Worm (Caenorhabditis elegans) whole organism, L2 larva: ENCODE results near the gene T16G12.10.

Source experiments
- R02D3.7 ChIP-seq: fragments of 150-350 bp; optimal IDR thresholded peaks from 2 replicates; lab custom pipeline; 2014; ENCODE audit warnings: missing biosample characterization, missing genetic modification characterization
- ZK546.5 ChIP-seq: sonication (generic microtip); optimal IDR thresholded peaks from 2 replicates; lab custom pipeline; 2017; ENCODE audit warnings: missing biosample characterization, missing genetic modification characterization
- blmp-1 ChIP-seq: sonication (generic microtip); optimal IDR thresholded peaks from 2 replicates; lab custom pipeline; 2017; ENCODE audit warnings: missing genetic modification characterization, mild to moderate bottlenecking, missing compliant biosample characterization, antibody characterized with exemption, moderate library complexity; ENCODE audit not compliant: insufficient read depth
- ceh-16 ChIP-seq: fragments of 150-350 bp; optimal IDR thresholded peaks from 2 replicates; lab custom pipeline; 2014; ENCODE audit warnings: missing biosample characterization, missing genetic modification characterization
- egl-27 ChIP-seq: sonication (generic microtip); optimal IDR thresholded peaks from 3 replicates; lab custom pipeline; 2017; ENCODE audit warnings: missing biosample characterization, missing genetic modification reagents, missing genetic modification characterization
- elt-3 ChIP-seq: sonication (generic microtip); optimal IDR thresholded peaks from 2 replicates; lab custom pipeline; 2017; ENCODE audit warnings: missing biosample characterization, missing genetic modification characterization
- fos-1 ChIP-seq: fragments of 150-350 bp; optimal IDR thresholded peaks from 2 replicates; lab custom pipeline; 2014; ENCODE audit warnings: missing biosample characterization, missing genetic modification characterization
- gmeb-1 ChIP-seq: fragments of 150-350 bp; optimal IDR thresholded peaks from 2 replicates; lab custom pipeline; 2014; ENCODE audit warnings: missing biosample characterization, missing genetic modification characterization
- lin-39 ChIP-seq: fragments of 150-350 bp; optimal IDR thresholded peaks from 2 replicates; lab custom pipeline; 2014; ENCODE audit warnings: missing biosample characterization, missing genetic modification reagents, missing genetic modification characterization
- lsy-2 ChIP-seq, 2 experiments: fragments of 150-350 bp in 1 of 2; sonication (generic microtip) in 1 of 2; optimal IDR thresholded peaks; 2 replicates each; lab custom pipeline; 2014 to 2017; ENCODE audit warnings: missing biosample characterization in 2 of 2, missing genetic modification characterization in 2 of 2
- mab-5 ChIP-seq: fragments of 150-350 bp; optimal IDR thresholded peaks from 2 replicates; lab custom pipeline; 2014; ENCODE audit warnings: missing biosample characterization, missing genetic modification characterization
- mbf-1 ChIP-seq: sonication (generic microtip); optimal IDR thresholded peaks from 2 replicates; lab custom pipeline; 2017; ENCODE audit warnings: missing biosample characterization, missing genetic modification characterization
- nhr-10 ChIP-seq: sonication (generic microtip); optimal IDR thresholded peaks from 2 replicates; lab custom pipeline; 2017; ENCODE audit warnings: missing biosample characterization, missing genetic modification characterization
- nhr-11 ChIP-seq: fragments of 150-350 bp; optimal IDR thresholded peaks from 2 replicates; lab custom pipeline; 2014; ENCODE audit warnings: missing biosample characterization, missing genetic modification characterization
- nhr-12 ChIP-seq: fragments of 150-350 bp; optimal IDR thresholded peaks from 2 replicates; lab custom pipeline; 2014; ENCODE audit warnings: missing biosample characterization, missing genetic modification characterization
- nhr-129 ChIP-seq: fragments of 150-350 bp; optimal IDR thresholded peaks from 2 replicates; lab custom pipeline; 2014; ENCODE audit warnings: missing biosample characterization, missing genetic modification characterization
- nhr-21 ChIP-seq: fragments of 150-350 bp; optimal IDR thresholded peaks from 2 replicates; lab custom pipeline; 2014; ENCODE audit warnings: missing biosample characterization, missing genetic modification characterization
- nhr-23 ChIP-seq: fragments of 150-350 bp; optimal IDR thresholded peaks from 2 replicates; lab custom pipeline; 2014; ENCODE audit warnings: missing biosample characterization, missing genetic modification reagents, missing genetic modification characterization
- nhr-237 ChIP-seq: fragments of 150-350 bp; optimal IDR thresholded peaks from 2 replicates; lab custom pipeline; 2014; ENCODE audit warnings: missing biosample characterization, missing genetic modification characterization
- nhr-25 ChIP-seq: fragments of 150-350 bp; sonication (generic microtip); optimal IDR thresholded peaks from 3 replicates; lab custom pipeline; 2014; ENCODE audit warnings: missing biosample characterization, missing genetic modification characterization
- nhr-77 ChIP-seq: fragments of 150-350 bp; optimal IDR thresholded peaks from 2 replicates; lab custom pipeline; 2014; ENCODE audit warnings: missing biosample characterization, missing genetic modification characterization
- peb-1 ChIP-seq: fragments of 150-350 bp; optimal IDR thresholded peaks from 2 replicates; lab custom pipeline; 2014; ENCODE audit warnings: missing biosample characterization, missing genetic modification characterization
- sem-4 ChIP-seq: fragments of 150-350 bp; optimal IDR thresholded peaks from 2 replicates; lab custom pipeline; 2014; ENCODE audit warnings: missing biosample characterization, missing genetic modification reagents, missing genetic modification characterization
- sma-3 ChIP-seq: sonication (generic microtip); optimal IDR thresholded peaks from 2 replicates; lab custom pipeline; 2016; ENCODE audit warnings: missing genetic modification reagents, missing genetic modification characterization, missing compliant biosample characterization
- sma-9 ChIP-seq, 2 experiments: fragments of 150-350 bp in 1 of 2; sonication (generic microtip) in 1 of 2; optimal IDR thresholded peaks; 2 replicates each; lab custom pipeline; 2014 to 2016; ENCODE audit warnings: missing genetic modification characterization in 2 of 2, mild to moderate bottlenecking in 1 of 2, missing biosample characterization in 1 of 2, missing compliant biosample characterization in 1 of 2, missing genetic modification reagents in 1 of 2, moderate library complexity in 1 of 2
- zag-1 ChIP-seq: fragments of 150-350 bp; optimal IDR thresholded peaks from 2 replicates; lab custom pipeline; 2014; ENCODE audit warnings: missing biosample characterization, missing genetic modification characterization
- ztf-11 ChIP-seq: sonication (generic microtip); optimal IDR thresholded peaks from 2 replicates; lab custom pipeline; 2017; ENCODE audit warnings: missing biosample characterization, missing genetic modification characterization
- ztf-4 ChIP-seq: fragments of 150-350 bp; optimal IDR thresholded peaks from 2 replicates; lab custom pipeline; 2014; ENCODE audit warnings: missing biosample characterization, missing genetic modification characterization

The T16G12.10 gene

DNA sequence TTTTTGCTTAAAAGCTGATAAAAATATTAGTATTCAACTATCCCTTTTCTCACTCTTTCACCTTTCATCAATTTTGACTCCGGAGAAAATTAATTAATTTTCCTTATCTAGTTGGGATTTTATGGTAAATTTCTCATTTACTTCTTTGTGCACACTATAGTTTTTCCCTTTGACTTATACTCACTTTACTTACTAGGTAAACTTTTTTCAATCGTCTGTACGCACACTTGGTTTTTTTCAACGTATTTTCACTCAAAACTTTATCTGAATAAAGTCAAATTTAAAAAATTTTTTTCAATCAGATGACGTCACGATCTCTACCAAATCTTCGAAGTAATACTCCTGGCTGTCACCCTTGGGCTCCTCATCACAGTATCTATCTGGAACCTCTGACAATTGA lies 43.8 kb downstream of the T16G12.10 start, which contains the start of gene C05B5.16:
Gene C05B5.16, plus strand, starts transcription at position 301 of the 400 bp plus-strand sequence.
- TF ChIP-seq gmeb-1: no peak
- TF ChIP-seq sma-9 (GFP tag; optimal IDR thresholded peaks at IDR 0.05; lab: Kevin White, UChicago): no peak
- no peak for TF ChIP-seq sma-9 (tag; optimal IDR thresholded peaks at IDR 0.05; lab: Kevin White, UChicago)
- no peak for TF ChIP-seq nhr-23 (tag; lab: Kevin White, UChicago)
- no peak for TF ChIP-seq lsy-2 (tag; optimal IDR thresholded peaks at IDR 0.05; lab: Kevin White, UChicago)
- TF ChIP-seq ztf-4: no peak
- no peak for TF ChIP-seq nhr-21
- TF ChIP-seq nhr-12: no peak
- no peak for TF ChIP-seq ZK546.5 (tag; lab: Kevin White, UChicago)
- no peak for TF ChIP-seq peb-1 (tag; lab: Kevin White, UChicago)
- no peak for TF ChIP-seq mab-5 (tag; lab: Kevin White, UChicago)
- TF ChIP-seq egl-27 (tag; lab: Kevin White, UChicago): no peak
- TF ChIP-seq ceh-16 (tag; lab: Kevin White, UChicago): no peak
- TF ChIP-seq fos-1 (tag; lab: Kevin White, UChicago): no peak
- TF ChIP-seq sem-4 (tag; lab: Kevin White, UChicago): no peak
- TF ChIP-seq nhr-237 (tag; lab: Kevin White, UChicago): no peak
- TF ChIP-seq mbf-1 (tag; lab: Kevin White, UChicago): no peak
- no peak for TF ChIP-seq nhr-77 (tag; lab: Kevin White, UChicago)
- TF ChIP-seq, all 48 proteins: peak for 0

DNA sequence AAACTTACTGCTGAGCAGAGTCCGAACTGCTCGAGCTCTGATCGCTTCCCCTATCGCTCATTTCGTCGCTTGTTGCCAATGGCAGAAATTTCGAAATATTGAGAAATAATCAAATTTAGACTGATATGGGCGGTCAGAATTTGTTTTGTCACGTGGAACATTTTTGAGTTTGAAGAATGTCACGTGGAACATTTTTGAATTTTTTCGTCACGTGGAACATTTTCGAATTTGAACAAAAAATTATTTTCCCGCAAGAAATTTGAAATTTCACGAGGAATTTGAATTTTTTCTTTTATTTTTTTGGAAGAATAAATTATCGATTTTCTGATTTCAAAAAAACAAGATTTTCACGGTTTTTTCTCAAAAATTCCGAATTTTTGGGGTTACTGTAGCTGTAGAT lies 45.8 kb downstream of the T16G12.10 start, which contains the start of gene fbxa-155:
Gene fbxa-155, minus strand, starts transcription at position 101 of the 400 bp plus-strand sequence.
- TF ChIP-seq nhr-21 (no peak), mbf-1 (tag; lab: Kevin White, UChicago) (no peak), ztf-11 (tag; lab: Kevin White, UChicago) (no peak), sma-9 (GFP tag; optimal IDR thresholded peaks at IDR 0.05; lab: Kevin White, UChicago) (no peak), sma-9 (tag; optimal IDR thresholded peaks at IDR 0.05; lab: Kevin White, UChicago) (no peak), lin-39 (no peak), nhr-12 (no peak), nhr-77 (tag; lab: Kevin White, UChicago) (no peak), fos-1 (tag; lab: Kevin White, UChicago) (no peak), R02D3.7 (no peak), sem-4 (tag; lab: Kevin White, UChicago) (no peak)

DNA sequence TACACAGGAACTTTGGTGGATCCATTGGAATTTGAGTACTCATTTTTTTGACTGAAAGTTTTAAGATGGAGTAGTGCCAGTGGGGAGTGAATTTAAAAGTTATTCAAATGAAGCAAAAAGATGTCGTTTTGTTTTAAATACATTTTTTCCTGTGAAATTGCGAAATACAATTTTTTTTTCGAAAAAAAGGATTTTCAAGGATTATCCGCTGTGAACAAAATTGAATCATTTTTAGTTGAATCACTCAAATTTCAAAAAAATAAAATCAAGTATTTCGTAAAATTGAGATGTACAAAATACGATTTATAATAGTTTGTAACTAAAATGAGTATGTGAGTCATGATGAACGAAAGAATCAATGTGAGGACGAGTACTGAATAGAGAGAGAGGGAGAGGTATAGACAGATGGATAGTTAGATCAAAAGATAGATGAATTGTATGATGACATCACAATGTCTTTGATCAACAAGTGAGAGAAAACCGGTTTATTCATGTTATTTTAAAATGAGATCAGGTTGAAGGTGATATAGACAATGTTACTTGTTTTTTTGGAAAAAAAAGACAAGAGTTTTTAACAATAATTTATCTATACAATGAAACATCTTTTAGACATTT lies 49.1 kb downstream of the T16G12.10 start, which contains the start of gene C05B5.8:
Gene C05B5.8, minus strand, starts transcription at position 51 of the 615 bp plus-strand sequence.
- TF ChIP-seq nhr-10 (tag; lab: Kevin White, UChicago) (no peak), nhr-21 (peak; percentile 46), nhr-77 (tag; lab: Kevin White, UChicago) (no peak), zag-1 (tag; lab: Kevin White, UChicago) (no peak), nhr-23 (tag; lab: Kevin White, UChicago) (no peak), ceh-16 (tag; lab: Kevin White, UChicago) (peak; percentile 6), elt-3 (tag; lab: Kevin White, UChicago) (no peak), nhr-129 (tag; lab: Kevin White, UChicago) (peak; percentile 54), sem-4 (tag; lab: Kevin White, UChicago) (no peak), nhr-12 (no peak), sma-9 (GFP tag; optimal IDR thresholded peaks at IDR 0.05; lab: Kevin White, UChicago) (peak; percentile 33), sma-9 (tag; optimal IDR thresholded peaks at IDR 0.05; lab: Kevin White, UChicago) (no peak), nhr-25 (tag; lab: Kevin White, UChicago) (peak; percentile 86), fos-1 (tag; lab: Kevin White, UChicago) (peak; percentile 55), nhr-11 (tag; lab: Kevin White, UChicago) (no peak), blmp-1 (tag; lab: Kevin White, UChicago) (peak; percentile 31), lin-39 (no peak), sma-3 (GFP tag; lab: Kevin White, UChicago) (peak; percentile 76), lsy-2 (tag; optimal IDR thresholded peaks at IDR 0.05; lab: Kevin White, UChicago) (no peak), mbf-1 (tag; lab: Kevin White, UChicago) (no peak)
